Worm (Caenorhabditis elegans) whole organism, L1 larva: Measurements from ENCODE around the gene Y55B1AR.4.

Experiments used
- C04F5.9 ChIP-seq: sonication (generic microtip); optimal IDR thresholded peaks from 2 replicates; lab custom pipeline; 2016; ENCODE audit warnings: missing genetic modification characterization, missing compliant biosample characterization
- C34B4.2 ChIP-seq: sonication (generic microtip); optimal IDR thresholded peaks from 2 replicates; lab custom pipeline; 2017; ENCODE audit warnings: mild to moderate bottlenecking, missing genetic modification characterization, missing compliant biosample characterization
- F16B12.6 ChIP-seq: fragments of 150-350 bp; optimal IDR thresholded peaks from 2 replicates; lab custom pipeline; 2014; ENCODE audit warnings: missing biosample characterization, missing genetic modification characterization
- alr-1 ChIP-seq: fragments of 200-800 bp; sonication (Bioruptor generic); optimal IDR thresholded peaks from 2 replicates; lab custom pipeline; 2018; ENCODE audit warnings: borderline replicate concordance, mild to moderate bottlenecking, missing genetic modification characterization, missing compliant biosample characterization
- ama-1 ChIP-seq: fragments of 150-350 bp; optimal IDR thresholded peaks from 2 replicates; lab custom pipeline; 2014
- ceh-63 ChIP-seq: fragments of 200-800 bp; sonication (Bioruptor generic); optimal IDR thresholded peaks from 2 replicates; lab custom pipeline; 2018; ENCODE audit warnings: mild to moderate bottlenecking, missing genetic modification characterization, missing compliant biosample characterization
- ceh-8 ChIP-seq: fragments of 200-800 bp; sonication (Bioruptor generic); optimal IDR thresholded peaks from 2 replicates; lab custom pipeline; 2018; ENCODE audit warnings: mild to moderate bottlenecking, missing genetic modification characterization, moderate library complexity, missing compliant biosample characterization
- ceh-90 ChIP-seq: sonication (generic microtip); optimal IDR thresholded peaks from 2 replicates; lab custom pipeline; 2016; ENCODE audit warnings: missing genetic modification characterization, missing compliant biosample characterization
- ces-1 ChIP-seq: fragments of 150-350 bp; optimal IDR thresholded peaks from 2 replicates; lab custom pipeline; 2014; ENCODE audit warnings: missing biosample characterization, missing genetic modification reagents, missing genetic modification characterization
- efl-1 ChIP-seq, 4 experiments: fragments of 150-350 bp; optimal IDR thresholded peaks in 3 of 4; peaks in 1 of 4; 1 replicate in 1 of 4; 2 replicates in 3 of 4; lab custom pipeline; 2014; ENCODE audit warnings: missing biosample characterization in 2 of 4, missing genetic modification characterization in 2 of 4, missing genetic modification reagents in 2 of 4
- efl-3 ChIP-seq: fragments of 200-800 bp; sonication (Bioruptor generic); optimal IDR thresholded peaks from 2 replicates; lab custom pipeline; 2018; ENCODE audit warnings: mild to moderate bottlenecking, missing genetic modification characterization, missing compliant biosample characterization
- elt-2 ChIP-seq: sonication (generic microtip); optimal IDR thresholded peaks from 2 replicates; lab custom pipeline; 2016; ENCODE audit warnings: missing genetic modification characterization, mild to moderate bottlenecking, inconsistent platforms, missing compliant biosample characterization, missing genetic modification reagents
- elt-3 ChIP-seq, 6 experiments: fragments of 150-350 bp in 1 of 6; sonication (generic microtip); optimal IDR thresholded peaks; 2 replicates each; lab custom pipeline; 2017 to 2018; ENCODE audit warnings: missing biosample characterization in 6 of 6, missing genetic modification characterization in 6 of 6, inconsistent platforms in 1 of 6
- ets-5 ChIP-seq: fragments of 200-800 bp; sonication (Bioruptor generic); IDR thresholded peaks from 2 replicates; pipeline ENCODE4 v1.3.6; 2022; ENCODE audit warnings: missing genetic modification characterization, missing compliant biosample characterization
- hlh-4 ChIP-seq: sonication (generic microtip); optimal IDR thresholded peaks from 2 replicates; lab custom pipeline; 2016; ENCODE audit warnings: mild to moderate bottlenecking, missing genetic modification characterization, missing compliant biosample characterization
- irx-1 ChIP-seq: sonication (generic microtip); optimal IDR thresholded peaks from 2 replicates; lab custom pipeline; 2016; ENCODE audit warnings: missing genetic modification characterization, missing compliant biosample characterization
- jun-1 ChIP-seq: fragments of 150-350 bp; optimal IDR thresholded peaks from 2 replicates; lab custom pipeline; 2014; ENCODE audit warnings: missing biosample characterization, missing genetic modification reagents, missing genetic modification characterization
- lin-14 ChIP-seq: fragments of 200-800 bp; sonication (Bioruptor generic); optimal IDR thresholded peaks from 2 replicates; lab custom pipeline; 2018; ENCODE audit warnings: mild to moderate bottlenecking, missing genetic modification characterization, moderate library complexity, missing compliant biosample characterization
- lin-15B ChIP-seq: fragments of 150-350 bp; sonication (generic microtip); optimal IDR thresholded peaks from 3 replicates; lab custom pipeline; 2014; ENCODE audit warnings: missing biosample characterization, missing genetic modification characterization
- lin-35 ChIP-seq, 2 experiments: fragments of 150-350 bp; optimal IDR thresholded peaks; 2 replicates each; lab custom pipeline; 2014; ENCODE audit warnings: missing biosample characterization in 2 of 2, missing genetic modification characterization in 2 of 2, missing genetic modification reagents in 2 of 2
- lsy-2 ChIP-seq, 2 experiments: fragments of 150-350 bp; optimal IDR thresholded peaks; 2 replicates each; lab custom pipeline; 2014; ENCODE audit warnings: missing biosample characterization in 2 of 2, missing genetic modification characterization in 2 of 2
- mab-9 ChIP-seq: fragments of 200-800 bp; sonication (Bioruptor generic); IDR thresholded peaks from 2 replicates; pipeline ENCODE4 v1.3.6; 2022; ENCODE audit warnings: missing genetic modification reagents, missing genetic modification characterization, missing compliant biosample characterization
- mdl-1 ChIP-seq, 2 experiments: fragments of 150-350 bp; optimal IDR thresholded peaks; 2 replicates each; lab custom pipeline; 2014 to 2017; ENCODE audit warnings: missing biosample characterization in 2 of 2, missing genetic modification characterization in 2 of 2, inconsistent platforms in 1 of 2
- mep-1 ChIP-seq: fragments of 150-350 bp; optimal IDR thresholded peaks from 2 replicates; lab custom pipeline; 2014; ENCODE audit warnings: missing biosample characterization, missing genetic modification characterization
- nhr-11 ChIP-seq: fragments of 150-350 bp; optimal IDR thresholded peaks from 2 replicates; lab custom pipeline; 2014; ENCODE audit warnings: missing biosample characterization, missing genetic modification characterization
- nhr-19 ChIP-seq: fragments of 200-800 bp; sonication (Bioruptor generic); conservative IDR thresholded peaks from 2 replicates; pipeline ENCODE4 v1.3.6; 2022; ENCODE audit warnings: missing genetic modification characterization, missing compliant biosample characterization
- nhr-20 ChIP-seq: sonication (generic microtip); optimal IDR thresholded peaks from 2 replicates; lab custom pipeline; 2016; ENCODE audit warnings: mild to moderate bottlenecking, missing genetic modification characterization, missing compliant biosample characterization
- nhr-47 ChIP-seq: sonication (generic microtip); optimal IDR thresholded peaks from 2 replicates; lab custom pipeline; 2016; ENCODE audit warnings: mild to moderate bottlenecking, missing genetic modification characterization, moderate library complexity, missing compliant biosample characterization
- nhr-77 ChIP-seq: fragments of 150-350 bp; optimal IDR thresholded peaks from 2 replicates; lab custom pipeline; 2014; ENCODE audit warnings: missing biosample characterization, missing genetic modification characterization
- nhr-84 ChIP-seq: sonication (generic microtip); optimal IDR thresholded peaks from 2 replicates; lab custom pipeline; 2017; ENCODE audit warnings: missing biosample characterization, missing genetic modification characterization
- nhr-85 ChIP-seq: sonication (generic microtip); peaks from one replicate; lab custom pipeline; 2016; ENCODE audit warnings: missing genetic modification characterization, inconsistent platforms, missing compliant biosample characterization
- nhr-90 ChIP-seq: sonication (generic microtip); optimal IDR thresholded peaks from 2 replicates; lab custom pipeline; 2016; ENCODE audit warnings: mild to moderate bottlenecking, missing genetic modification characterization, missing compliant biosample characterization; ENCODE audit not compliant: poor library complexity
- pax-3 ChIP-seq: fragments of 200-800 bp; sonication (Bioruptor generic); optimal IDR thresholded peaks from 2 replicates; lab custom pipeline; 2018; ENCODE audit warnings: mild to moderate bottlenecking, missing genetic modification characterization, moderate library complexity, missing compliant biosample characterization
- pqm-1 ChIP-seq: sonication (generic microtip); optimal IDR thresholded peaks from 3 replicates; lab custom pipeline; 2017; ENCODE audit warnings: missing biosample characterization, missing genetic modification characterization
- rnt-1 ChIP-seq: sonication (generic microtip); optimal IDR thresholded peaks from 2 replicates; lab custom pipeline; 2016; ENCODE audit warnings: mild to moderate bottlenecking, missing genetic modification characterization, moderate library complexity, missing compliant biosample characterization
- skn-1 ChIP-seq: fragments of 150-350 bp; optimal IDR thresholded peaks from 2 replicates; lab custom pipeline; 2014; ENCODE audit warnings: missing biosample characterization, missing genetic modification characterization
- snu-23 ChIP-seq: sonication (generic microtip); optimal IDR thresholded peaks from 2 replicates; lab custom pipeline; 2016; ENCODE audit warnings: missing genetic modification characterization, missing compliant biosample characterization
- sptf-1 ChIP-seq: fragments of 150-350 bp; optimal IDR thresholded peaks from 2 replicates; lab custom pipeline; 2014; ENCODE audit warnings: missing biosample characterization, missing genetic modification characterization
- sup-37 ChIP-seq: fragments of 200-800 bp; sonication (Bioruptor generic); optimal IDR thresholded peaks from 2 replicates; lab custom pipeline; 2018; ENCODE audit warnings: mild to moderate bottlenecking, missing genetic modification characterization, missing compliant biosample characterization
- swsn-7 ChIP-seq: sonication (generic microtip); optimal IDR thresholded peaks from 2 replicates; lab custom pipeline; 2016; ENCODE audit warnings: missing genetic modification characterization, missing compliant biosample characterization
- tlp-1 ChIP-seq: fragments of 150-350 bp; optimal IDR thresholded peaks from 2 replicates; lab custom pipeline; 2014; ENCODE audit warnings: missing biosample characterization, missing genetic modification characterization
- unc-62 ChIP-seq: fragments of 150-350 bp; optimal IDR thresholded peaks from 2 replicates; lab custom pipeline; 2014; ENCODE audit warnings: missing biosample characterization, missing genetic modification reagents, missing genetic modification characterization
- unc-98 ChIP-seq: fragments of 200-800 bp; sonication (Bioruptor generic); IDR thresholded peaks from 2 replicates; pipeline ENCODE4 v1.3.6; 2022; ENCODE audit warnings: missing genetic modification characterization, missing compliant biosample characterization
- ztf-11 ChIP-seq, 2 experiments: sonication (generic microtip); optimal IDR thresholded peaks; 2 replicates each; lab custom pipeline; 2016 to 2017; ENCODE audit warnings: missing genetic modification characterization in 2 of 2, missing biosample characterization in 1 of 2, missing compliant biosample characterization in 1 of 2
- ztf-4 ChIP-seq: fragments of 150-350 bp; optimal IDR thresholded peaks from 2 replicates; lab custom pipeline; 2014; ENCODE audit warnings: missing biosample characterization, missing genetic modification characterization

The Y55B1AR.4 gene

DNA sequence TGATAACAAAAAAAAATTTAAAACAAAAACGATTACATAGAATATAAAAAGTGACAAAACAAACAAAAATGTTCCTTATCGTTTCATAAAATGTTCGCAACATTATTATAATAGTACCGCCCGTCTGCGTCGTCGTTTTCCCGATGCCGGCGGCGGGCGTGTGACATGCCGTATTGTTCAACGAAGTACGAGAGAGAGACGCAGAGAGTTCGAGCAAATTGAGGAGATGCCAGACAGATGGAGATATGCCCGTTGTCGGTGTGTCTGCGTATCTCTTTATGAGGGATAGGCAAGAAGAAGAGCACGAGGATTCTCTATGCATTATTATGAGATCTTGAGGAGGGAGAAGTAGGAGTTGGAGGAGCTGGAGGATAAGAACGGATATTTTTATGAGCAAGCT lies 18.4 kb upstream of the Y55B1AR.4 start (continued):
- TF ChIP-seq ceh-90 (tag; lab: Kevin White, UChicago), result no peak
- peak; percentile 28 for TF ChIP-seq sup-37 (GFP tag; lab: Kevin White, UChicago)
- no peak for TF ChIP-seq nhr-84 (tag; lab: Kevin White, UChicago)
- TF ChIP-seq F16B12.6 (tag; lab: Kevin White, UChicago), result no peak
- peak; percentile 76 to 83 for TF ChIP-seq lsy-2 (tag; optimal IDR thresholded peaks at IDR 0.05; lab: Kevin White, UChicago)
- peak; percentile 83 for TF ChIP-seq nhr-19 (GFP tag; lab: Robert Waterston, UW)
- peak; percentile 84 for TF ChIP-seq ztf-4 (tag; lab: Kevin White, UChicago)
- peak; percentile 78 to 84 for TF ChIP-seq lin-35 (GFP tag; optimal IDR thresholded peaks at IDR 0.05; lab: Kevin White, UChicago)
- TF ChIP-seq hlh-4 (tag; lab: Kevin White, UChicago), result no peak
- TF ChIP-seq skn-1 (tag; lab: Kevin White, UChicago), result peak; percentile 86
- no peak for TF ChIP-seq ces-1 (GFP tag; lab: Kevin White, UChicago)
- TF ChIP-seq efl-3, result no peak
- no peak for TF ChIP-seq nhr-11 (tag; lab: Kevin White, UChicago)
- peak; percentile 83 for TF ChIP-seq nhr-47 (tag; lab: Kevin White, UChicago)
- TF ChIP-seq swsn-7, result peak; percentile 89
- no peak for TF ChIP-seq pqm-1 (tag; lab: Kevin White, UChicago)
- no peak for TF ChIP-seq tlp-1 (tag; lab: Kevin White, UChicago)
- no peak for TF ChIP-seq unc-98 (GFP tag; lab: Robert Waterston, UW)
- TF ChIP-seq efl-1 (optimal IDR thresholded peaks at IDR 0.05; lab: Kevin White, UChicago), result peak; percentile 67 to 83
- TF ChIP-seq efl-1 (GFP tag; optimal IDR thresholded peaks at IDR 0.05 in 1 of 2; lab: Kevin White, UChicago), result peak; percentile 48 to 93
- peak; percentile 100 for TF ChIP-seq lin-14 (GFP tag; lab: Kevin White, UChicago)
- TF ChIP-seq mep-1 (tag; lab: Kevin White, UChicago), result peak; percentile 95
- no peak for TF ChIP-seq C04F5.9 (tag; lab: Kevin White, UChicago)
- TF ChIP-seq pax-3 (tag; lab: Kevin White, UChicago), result peak; percentile 45
- TF ChIP-seq lin-15B (tag; lab: Kevin White, UChicago), result peak; percentile 43
- TF ChIP-seq sptf-1, result no peak
- TF ChIP-seq nhr-85 (tag; lab: Kevin White, UChicago), result peak; percentile 85
- no peak; the same call in 1 of the 2 replicates for TF ChIP-seq mab-9
- TF ChIP-seq irx-1 (tag; lab: Kevin White, UChicago), result no peak
- no peak for TF ChIP-seq ets-5 (GFP tag; lab: Robert Waterston, UW)
- TF ChIP-seq unc-62 (GFP tag; lab: Kevin White, UChicago), result no peak
- TF ChIP-seq ztf-11 (tag; optimal IDR thresholded peaks at IDR 0.05; lab: Kevin White, UChicago), result peak in 1 of 2 experiments; percentile 15
- TF ChIP-seq jun-1 (tag; lab: Kevin White, UChicago), result peak; percentile 70
- peak; percentile 85 for TF ChIP-seq rnt-1 (tag; lab: Kevin White, UChicago)
- peak in 1 of 2 experiments; percentile 95 for TF ChIP-seq mdl-1 (tag; optimal IDR thresholded peaks at IDR 0.05; lab: Kevin White, UChicago)
- peak; percentile 91 for TF ChIP-seq nhr-20 (tag; lab: Kevin White, UChicago)
- TF ChIP-seq C34B4.2 (tag; lab: Kevin White, UChicago), result peak; percentile 74
- TF ChIP-seq ama-1, result no peak
- TF ChIP-seq ceh-63, result no peak
- TF ChIP-seq nhr-77 (tag; lab: Kevin White, UChicago), result peak; percentile 86

DNA sequence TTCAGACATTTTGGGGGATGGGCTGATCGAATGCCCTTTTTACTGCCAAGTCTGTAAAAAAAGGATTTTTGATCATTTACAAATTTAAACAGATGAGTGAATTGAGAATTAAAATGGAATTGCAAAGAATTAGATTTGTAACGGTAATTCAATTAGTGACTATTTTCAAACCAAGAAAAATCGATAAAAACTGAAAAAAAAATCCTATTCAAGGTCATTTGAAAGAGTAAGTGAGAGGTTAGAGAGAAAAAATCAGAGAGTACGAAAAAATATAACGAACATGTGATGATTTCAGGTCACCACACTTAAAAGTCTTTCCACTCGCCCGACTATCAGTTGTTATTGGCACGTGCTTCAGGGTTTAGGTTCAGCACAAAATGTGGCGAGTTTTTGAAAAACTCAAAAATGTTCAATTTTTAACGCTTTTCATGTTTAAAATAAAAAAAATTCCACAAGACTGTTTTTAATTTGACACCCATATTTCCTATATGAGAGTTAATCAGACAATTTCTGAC lies 14.9 kb upstream of the Y55B1AR.4 start, which contains the start of gene T19C3.4:
Gene T19C3.4, minus strand, starts transcription at position 51 of the 515 bp plus-strand sequence.
- peak in 1 of 2 experiments; percentile 52 for TF ChIP-seq lin-35 (GFP tag; optimal IDR thresholded peaks at IDR 0.05; lab: Kevin White, UChicago)
- no peak for TF ChIP-seq skn-1 (tag; lab: Kevin White, UChicago)
- peak; percentile 27 for TF ChIP-seq elt-2 (tag; lab: Kevin White, UChicago)
- peak in 1 of 2 experiments; percentile 19 for TF ChIP-seq lsy-2 (tag; optimal IDR thresholded peaks at IDR 0.05; lab: Kevin White, UChicago)
- no peak for TF ChIP-seq elt-3 (tag; optimal IDR thresholded peaks at IDR 0.05; lab: Kevin White, UChicago)
- no peak for TF ChIP-seq alr-1 (tag; lab: Kevin White, UChicago)
- no peak for TF ChIP-seq F16B12.6 (tag; lab: Kevin White, UChicago)
- peak; percentile 73 for TF ChIP-seq nhr-85 (tag; lab: Kevin White, UChicago)
- peak; percentile 16 for TF ChIP-seq snu-23 (GFP tag; lab: Kevin White, UChicago)
- no peak for TF ChIP-seq ceh-8 (GFP tag; lab: Kevin White, UChicago)
- peak; percentile 9 for TF ChIP-seq nhr-90
- TF ChIP-seq efl-1 (optimal IDR thresholded peaks at IDR 0.05; lab: Kevin White, UChicago), result no peak
- peak in 1 of 2 experiments; percentile 35 for TF ChIP-seq efl-1 (GFP tag; optimal IDR thresholded peaks at IDR 0.05 in 1 of 2; lab: Kevin White, UChicago)
- peak in 1 of 2 experiments; percentile 30 for TF ChIP-seq mdl-1 (tag; optimal IDR thresholded peaks at IDR 0.05; lab: Kevin White, UChicago)
